Fruit fly (Drosophila melanogaster): ENCODE measurements around the gene Octbeta1R.

- no peak for TF ChIP-seq CG8478 (optimal IDR thresholded peaks at IDR 0.05)
- TF ChIP-seq usp (GFP tag; optimal IDR thresholded peaks at IDR 0.05) = no peak
- TF ChIP-seq EcR (GFP tag; optimal IDR thresholded peaks at IDR 0.05) = no peak
Measured at dm6 chr3R:22447874-22448254, 49.2 kb upstream of the Octbeta1R start, which contains the start of gene CG34376.
